Worm (Caenorhabditis elegans) whole organism, early embryonic: ENCODE measurements around the gene F45E4.6.

Source experiments
- B0310.2 ChIP-seq: sonication (generic microtip); optimal IDR thresholded peaks from 2 replicates; lab custom pipeline; 2016; ENCODE audit warnings: mild to moderate bottlenecking, missing genetic modification characterization, missing compliant biosample characterization
- F13C5.2 ChIP-seq: sonication (generic microtip); optimal IDR thresholded peaks from 2 replicates; lab custom pipeline; 2017; ENCODE audit warnings: mild to moderate bottlenecking, missing genetic modification characterization, inconsistent platforms, missing compliant biosample characterization
- ama-1 ChIP-seq: fragments of 150-350 bp; optimal IDR thresholded peaks from 2 replicates; lab custom pipeline; 2014
- ceh-13 ChIP-seq: fragments of 200-800 bp; sonication (Bioruptor generic); optimal IDR thresholded peaks from 2 replicates; lab custom pipeline; 2018; ENCODE audit warnings: mild to moderate bottlenecking, missing genetic modification characterization, missing compliant biosample characterization
- ets-7 ChIP-seq: sonication (generic microtip); optimal IDR thresholded peaks from 2 replicates; lab custom pipeline; 2016; ENCODE audit warnings: missing genotype, missing genetic modification characterization, missing compliant biosample characterization
- hmbx-1 ChIP-seq: sonication (generic microtip); optimal IDR thresholded peaks from 2 replicates; lab custom pipeline; 2016; ENCODE audit warnings: mild to moderate bottlenecking, missing genetic modification characterization, missing compliant biosample characterization
- hmg-4 ChIP-seq: fragments of 200-800 bp; sonication (Bioruptor generic); optimal IDR thresholded peaks from 2 replicates; lab custom pipeline; 2018; ENCODE audit warnings: mild to moderate bottlenecking, missing genetic modification characterization, missing compliant biosample characterization
- hnd-1 ChIP-seq: sonication (generic microtip); optimal IDR thresholded peaks from 2 replicates; lab custom pipeline; 2016; ENCODE audit warnings: missing genetic modification characterization, missing compliant biosample characterization
- pes-1 ChIP-seq: fragments of 200-800 bp; sonication (Bioruptor generic); IDR thresholded peaks from 2 replicates; pipeline ENCODE4 v1.3.6; 2022; ENCODE audit warnings: missing genetic modification reagents, missing genetic modification characterization, missing compliant biosample characterization
- sea-1 ChIP-seq: fragments of 200-800 bp; sonication (Bioruptor generic); conservative IDR thresholded peaks from 2 replicates; pipeline ENCODE4 v1.3.6; 2022; ENCODE audit warnings: missing genetic modification characterization, missing compliant biosample characterization
- tra-4 ChIP-seq: sonication (generic microtip); optimal IDR thresholded peaks from 2 replicates; lab custom pipeline; 2017; ENCODE audit warnings: missing genetic modification characterization, missing compliant biosample characterization

DNA sequence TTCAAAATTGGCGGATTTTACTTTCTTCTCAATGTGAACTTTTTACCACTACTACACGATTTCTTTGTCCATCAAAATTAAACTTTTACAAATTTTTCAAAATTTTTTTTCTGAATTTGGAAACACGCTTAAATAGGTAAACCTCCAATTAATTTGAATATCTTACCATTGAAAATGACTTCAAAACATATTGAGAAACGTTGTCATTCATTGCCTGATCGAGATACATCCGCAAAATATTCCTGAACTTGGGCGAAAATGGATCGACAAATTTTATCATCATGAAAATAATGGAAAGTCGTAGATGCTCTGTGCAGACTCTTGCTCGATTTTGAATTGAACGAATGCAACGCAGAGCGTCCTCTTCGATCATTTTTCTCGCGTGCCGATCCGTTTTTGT lies 14.5 kb upstream of the F45E4.6 start:
- TF ChIP-seq ama-1 (lab: Kevin White, UChicago) (no peak), F13C5.2 (tag; lab: Kevin White, UChicago) (no peak), ets-7 (tag; lab: Kevin White, UChicago) (no peak), hnd-1 (no peak), hmg-4 (GFP tag; lab: Kevin White, UChicago) (no peak), ceh-13 (GFP tag; lab: Kevin White, UChicago) (no peak), hmbx-1 (tag; lab: Kevin White, UChicago) (no peak), B0310.2 (tag; lab: Kevin White, UChicago) (no peak), tra-4 (no peak), sea-1 (GFP tag; lab: Robert Waterston, UW) (no peak), pes-1 (GFP tag; lab: Robert Waterston, UW) (no peak)
